Worm (Caenorhabditis elegans): ENCODE measurements around the gene C16C8.20.

DNA sequence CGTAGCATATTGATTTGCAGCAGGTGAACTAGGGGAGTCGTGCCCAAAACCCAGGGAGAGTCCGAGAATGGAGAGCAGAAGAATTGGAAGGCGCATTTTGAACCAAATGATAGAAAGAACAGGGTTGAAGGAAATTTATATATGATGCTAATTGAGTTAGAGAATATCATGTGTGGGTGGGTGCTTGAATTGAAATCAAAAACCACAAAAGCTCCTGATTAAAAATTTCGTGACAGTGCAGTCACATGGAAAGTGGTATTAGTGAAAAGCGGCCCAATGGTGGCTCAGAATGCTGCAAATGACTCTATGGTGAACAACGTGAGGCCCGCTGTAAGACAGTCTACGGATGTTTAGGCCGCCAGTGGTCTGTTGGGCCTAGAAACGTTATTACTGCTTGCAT lies 14.8 kb downstream of the C16C8.20 start, which contains the start of gene C16C8.8:
- TF ChIP-seq unc-62 (GFP tag; optimal IDR thresholded peaks at IDR 0.05), result no peak
- no peak for TF ChIP-seq zag-1 (tag; optimal IDR thresholded peaks at IDR 0.05)
- TF ChIP-seq fkh-10 (GFP tag; optimal IDR thresholded peaks at IDR 0.05), result no peak
- no peak for TF ChIP-seq nhr-237 (tag; optimal IDR thresholded peaks at IDR 0.05)
- no peak for TF ChIP-seq xbp-1 (tag; optimal IDR thresholded peaks at IDR 0.05)
- no peak for TF ChIP-seq nhr-77 (tag; optimal IDR thresholded peaks at IDR 0.05)
